Worm (Caenorhabditis elegans) whole organism, L3 larva: ENCODE results near the gene mlt-7.

Source experiments
- ZK546.5 ChIP-seq: sonication (generic microtip); optimal IDR thresholded peaks from 2 replicates; lab custom pipeline; 2017; ENCODE audit warnings: missing biosample characterization, missing genetic modification characterization
- ceh-28 ChIP-seq: fragments of 150-350 bp; optimal IDR thresholded peaks from 2 replicates; lab custom pipeline; 2014; ENCODE audit warnings: missing biosample characterization, missing genetic modification reagents, missing genetic modification characterization
- ceh-9 ChIP-seq: sonication (generic microtip); optimal IDR thresholded peaks from 2 replicates; lab custom pipeline; 2018; ENCODE audit warnings: missing biosample characterization, missing genetic modification characterization
- egl-5 ChIP-seq: fragments of 150-350 bp; optimal IDR thresholded peaks from 2 replicates; lab custom pipeline; 2017; ENCODE audit warnings: missing biosample characterization, missing genetic modification reagents, missing genetic modification characterization, inconsistent platforms
- hmg-11 ChIP-seq: sonication (generic microtip); optimal IDR thresholded peaks from 2 replicates; lab custom pipeline; 2016; ENCODE audit warnings: missing genetic modification characterization, missing compliant biosample characterization
- jun-1 ChIP-seq: fragments of 150-350 bp; optimal IDR thresholded peaks from 2 replicates; lab custom pipeline; 2014; ENCODE audit warnings: missing biosample characterization, missing genetic modification reagents, missing genetic modification characterization
- lin-15B ChIP-seq: fragments of 150-350 bp; optimal IDR thresholded peaks from 2 replicates; lab custom pipeline; 2014; ENCODE audit warnings: missing biosample characterization, missing genetic modification characterization
- lin-39 ChIP-seq: fragments of 150-350 bp; optimal IDR thresholded peaks from 2 replicates; lab custom pipeline; 2018; ENCODE audit warnings: missing biosample characterization, missing genetic modification reagents, missing genetic modification characterization
- nfya-1 ChIP-seq: sonication (generic microtip); optimal IDR thresholded peaks from 2 replicates; lab custom pipeline; 2017; ENCODE audit warnings: missing genetic modification characterization, mild to moderate bottlenecking, missing compliant biosample characterization, antibody characterized with exemption, moderate library complexity; ENCODE audit not compliant: insufficient read depth
- nhr-12 ChIP-seq: fragments of 150-350 bp; optimal IDR thresholded peaks from 2 replicates; lab custom pipeline; 2014; ENCODE audit warnings: missing biosample characterization, missing genetic modification characterization
- nhr-23 ChIP-seq: fragments of 150-350 bp; optimal IDR thresholded peaks from 2 replicates; lab custom pipeline; 2014; ENCODE audit warnings: missing biosample characterization, missing genetic modification reagents, missing genetic modification characterization
- nhr-237 ChIP-seq: fragments of 150-350 bp; optimal IDR thresholded peaks from 2 replicates; lab custom pipeline; 2014; ENCODE audit warnings: missing biosample characterization, missing genetic modification characterization
- nhr-25 ChIP-seq: sonication (generic microtip); optimal IDR thresholded peaks from 2 replicates; lab custom pipeline; 2017; ENCODE audit warnings: missing biosample characterization, missing genetic modification characterization
- pha-4 ChIP-seq: fragments of 150-350 bp; optimal IDR thresholded peaks from 2 replicates; lab custom pipeline; 2014; ENCODE audit warnings: missing biosample characterization, missing genetic modification reagents, missing genetic modification characterization
- sea-2 ChIP-seq: fragments of 150-350 bp; sonication (generic microtip); optimal IDR thresholded peaks from 4 replicates; lab custom pipeline; 2014; ENCODE audit warnings: missing biosample characterization, missing genetic modification reagents, missing genetic modification characterization
- ztf-11 ChIP-seq: fragments of 150-350 bp; optimal IDR thresholded peaks from 2 replicates; lab custom pipeline; 2014; ENCODE audit warnings: missing biosample characterization, missing genetic modification characterization

Gene mlt-7

DNA sequence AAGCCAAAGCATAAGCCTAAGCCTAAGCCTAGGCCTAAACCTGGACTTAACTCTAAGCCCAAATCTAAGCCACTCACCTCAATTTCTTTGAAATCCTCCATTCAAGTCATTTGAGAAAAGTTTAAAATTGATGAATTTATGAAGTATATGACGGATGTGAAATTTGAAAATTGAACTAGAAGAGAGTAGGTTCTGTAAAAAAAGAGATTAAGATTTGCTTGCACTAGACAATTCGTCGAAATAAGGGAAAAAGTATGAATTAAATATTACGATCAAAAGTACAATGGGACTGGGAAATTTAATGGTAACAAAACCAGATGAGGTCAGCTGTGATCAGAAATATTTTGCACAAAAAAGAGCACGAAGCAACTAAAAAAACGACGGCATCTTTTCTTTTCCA, 60.2 kb downstream of the mlt-7 start, which contains the start of gene twk-2:
Gene twk-2, minus strand, starts transcription at position 101 of the 400 bp plus-strand sequence.
- no peak for TF ChIP-seq ZK546.5 (tag; lab: Kevin White, UChicago)

DNA sequence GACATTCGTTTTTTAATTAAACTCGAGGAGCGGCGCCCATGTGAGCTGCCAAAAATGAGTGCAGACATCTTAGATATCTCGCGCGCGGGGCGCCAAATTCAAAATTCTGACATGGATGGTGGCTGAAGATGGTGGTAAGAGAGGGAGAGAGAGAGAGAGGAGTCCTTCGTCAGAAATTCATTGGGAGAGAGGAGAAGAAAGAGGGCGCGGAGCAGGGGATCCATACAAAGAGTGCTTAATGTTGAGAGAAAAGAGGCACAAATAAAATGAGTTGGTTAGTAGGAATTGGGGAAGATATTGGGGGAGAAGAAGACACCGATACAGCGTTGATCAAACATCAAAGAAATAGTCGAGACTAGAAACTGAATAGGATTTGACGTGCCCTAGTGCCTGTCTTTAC, 60.6 kb downstream of the mlt-7 start:
- TF ChIP-seq nfya-1 (peak; percentile 34), hmg-11 (tag; lab: Kevin White, UChicago) (peak; percentile 7), sea-2 (GFP tag; lab: Kevin White, UChicago) (no peak), ceh-9 (no peak), pha-4 (tag; lab: Kevin White, UChicago) (no peak), nhr-23 (tag; lab: Kevin White, UChicago) (no peak), lin-15B (tag; lab: Kevin White, UChicago) (peak; percentile 53), nhr-12 (tag; lab: Kevin White, UChicago) (no peak), nhr-25 (tag; lab: Kevin White, UChicago) (no peak), egl-5 (tag; lab: Kevin White, UChicago) (no peak), jun-1 (tag; lab: Kevin White, UChicago) (no peak), ztf-11 (tag; lab: Kevin White, UChicago) (no peak), lin-39 (tag; lab: Kevin White, UChicago) (peak; percentile 45), ceh-28 (no peak), nhr-237 (no peak)
